Fruit fly (Drosophila melanogaster) whole organism, wandering third instar larva: Measurements from ENCODE around the gene CG11403.

Source experiments
- Abd-B ChIP-seq: fragments of >200 bp; optimal IDR thresholded peaks from 2 replicates; lab custom pipeline; 2017; ENCODE audit warnings: missing biosample characterization, missing genetic modification characterization
- CG32264 ChIP-seq: fragments of 200-800 bp; sonication (Bioruptor generic); optimal IDR thresholded peaks from 2 replicates; lab custom pipeline; 2016; ENCODE audit warnings: missing biosample characterization, missing genetic modification characterization
- CG9705 ChIP-seq: fragments of 200-800 bp; sonication (Bioruptor generic); optimal IDR thresholded peaks from 2 replicates; lab custom pipeline; 2018; ENCODE audit warnings: missing biosample characterization, mild to moderate bottlenecking, missing genetic modification characterization
- Dfd ChIP-seq: fragments of >200 bp; optimal IDR thresholded peaks from 2 replicates; lab custom pipeline; 2017; ENCODE audit warnings: missing biosample characterization, missing genetic modification characterization
- HLH106 ChIP-seq: fragments of 200-800 bp; optimal IDR thresholded peaks from 3 replicates; lab custom pipeline; 2019; ENCODE audit warnings: missing biosample characterization, mild to moderate bottlenecking, missing genetic modification characterization, moderate library complexity
- Hr78 ChIP-seq: fragments of >200 bp; optimal IDR thresholded peaks from 2 replicates; lab custom pipeline; 2017; ENCODE audit warnings: missing biosample characterization, missing genetic modification characterization
- Hr83 ChIP-seq: fragments of 200-300 bp; sonication (Bioruptor generic); optimal IDR thresholded peaks from 2 replicates; lab custom pipeline; 2016; ENCODE audit warnings: missing biosample characterization, mild to moderate bottlenecking, missing genetic modification characterization, moderate library complexity; ENCODE audit not compliant: poor library complexity, severe bottlenecking
- Jra ChIP-seq: sonication (Bioruptor generic); optimal IDR thresholded peaks from 2 replicates; lab custom pipeline; 2016; ENCODE audit warnings: missing biosample characterization, missing genetic modification characterization
- Mio ChIP-seq: sonication (Bioruptor generic); optimal IDR thresholded peaks from 2 replicates; lab custom pipeline; 2016; ENCODE audit warnings: missing biosample characterization, missing genetic modification characterization
- Myc ChIP-seq: fragments of >200 bp; optimal IDR thresholded peaks from 2 replicates; lab custom pipeline; 2017
- N ChIP-seq: fragments of >200 bp; optimal IDR thresholded peaks from 2 replicates; lab custom pipeline; 2018; ENCODE audit warnings: missing biosample characterization, missing external identifiers, missing genetic modification characterization
- OdsH ChIP-seq: fragments of 200-800 bp; sonication (Bioruptor generic); optimal IDR thresholded peaks from 2 replicates; lab custom pipeline; 2016; ENCODE audit warnings: missing biosample characterization, mild to moderate bottlenecking, missing genetic modification characterization
- Rel ChIP-seq, 2 experiments: fragments of 200-800 bp; sonication (Bioruptor generic) in 1 of 2; optimal IDR thresholded peaks; 2 replicates in 1 of 2; 3 replicates in 1 of 2; lab custom pipeline; 2016 to 2019; ENCODE audit warnings: mild to moderate bottlenecking in 2 of 2, missing biosample characterization in 2 of 2, missing genetic modification characterization in 2 of 2, moderate library complexity in 1 of 2
- Sp1 ChIP-seq: fragments of 200-800 bp; sonication (Bioruptor generic); optimal IDR thresholded peaks from 3 replicates; lab custom pipeline; 2019; ENCODE audit warnings: missing biosample characterization, mild to moderate bottlenecking, missing genetic modification characterization, moderate library complexity
- Vsx2 ChIP-seq: fragments of 200-300, 225-300 bp; sonication (Bioruptor generic); optimal IDR thresholded peaks from 2 replicates; lab custom pipeline; 2018; ENCODE audit warnings: missing biosample characterization, missing genetic modification characterization; ENCODE audit not compliant: partially characterized antibody
- br ChIP-seq: fragments of 200-800 bp; sonication (Bioruptor generic); optimal IDR thresholded peaks from 2 replicates; lab custom pipeline; 2016; ENCODE audit warnings: missing biosample characterization, missing genetic modification characterization
- dl ChIP-seq, 2 experiments: fragments of 175-275, 200-275 bp in 1 of 2; fragments of 200-275 bp in 1 of 2; sonication (Bioruptor generic); optimal IDR thresholded peaks; lab custom pipeline; 2018; ENCODE audit warnings: mild to moderate bottlenecking in 2 of 2, missing biosample characterization in 2 of 2, missing genetic modification characterization in 2 of 2, moderate library complexity in 2 of 2; ENCODE audit not compliant: partially characterized antibody in 2 of 2, insufficient read depth in 1 of 2
- dmrt93B ChIP-seq: fragments of 200-800 bp; sonication (Bioruptor generic); optimal IDR thresholded peaks from 2 replicates; lab custom pipeline; 2018; ENCODE audit warnings: missing biosample characterization, mild to moderate bottlenecking, missing genetic modification characterization
- dsf ChIP-seq: sonication (Bioruptor generic); optimal IDR thresholded peaks from 2 replicates; lab custom pipeline; 2016; ENCODE audit warnings: missing biosample characterization, missing genetic modification characterization, borderline replicate concordance
- ey ChIP-seq: fragments of 200-800 bp; sonication (Bioruptor generic); optimal IDR thresholded peaks from 2 replicates; lab custom pipeline; 2016; ENCODE audit warnings: missing biosample characterization, missing genetic modification characterization
- foxo ChIP-seq, 2 experiments: fragments of 200-800 bp; sonication (Bioruptor generic); optimal IDR thresholded peaks; 2 replicates in 1 of 2; 3 replicates in 1 of 2; lab custom pipeline; 2016 to 2017; ENCODE audit warnings: missing biosample characterization in 2 of 2, missing genetic modification characterization in 2 of 2
- fru ChIP-seq: fragments of 200-800 bp; sonication (Bioruptor generic); optimal IDR thresholded peaks from 3 replicates; lab custom pipeline; 2016; ENCODE audit warnings: missing biosample characterization, mild to moderate bottlenecking, missing genetic modification characterization
- h ChIP-seq: fragments of 200-800 bp; sonication (Bioruptor generic); optimal IDR thresholded peaks from 3 replicates; lab custom pipeline; 2016; ENCODE audit warnings: missing biosample characterization, mild to moderate bottlenecking, missing genetic modification characterization
- jim ChIP-seq: fragments of 175-275, 200-325 bp; sonication (Bioruptor generic); optimal IDR thresholded peaks from 2 replicates; lab custom pipeline; 2016; ENCODE audit warnings: missing biosample characterization, mild to moderate bottlenecking, missing genetic modification characterization
- lola ChIP-seq: fragments of >200 bp; optimal IDR thresholded peaks from 2 replicates; lab custom pipeline; 2017; ENCODE audit warnings: missing biosample characterization, missing genetic modification characterization
- pan ChIP-seq: fragments of >200 bp; optimal IDR thresholded peaks from 2 replicates; lab custom pipeline; 2017
- psq ChIP-seq: fragments of 200-800 bp; sonication (Bioruptor generic); optimal IDR thresholded peaks from 3 replicates; lab custom pipeline; 2017; ENCODE audit warnings: missing biosample characterization, mild to moderate bottlenecking, missing genetic modification characterization, moderate library complexity
- rgr ChIP-seq: fragments of 200-800 bp; sonication (Bioruptor generic); optimal IDR thresholded peaks from 3 replicates; lab custom pipeline; 2016; ENCODE audit warnings: missing biosample characterization, mild to moderate bottlenecking, missing genetic modification characterization
- sv ChIP-seq: fragments of 200-800 bp; sonication (Bioruptor generic); optimal IDR thresholded peaks from 3 replicates; lab custom pipeline; 2016; ENCODE audit warnings: missing biosample characterization, missing genetic modification characterization
- usp ChIP-seq: fragments of >200 bp; optimal IDR thresholded peaks from 2 replicates; lab custom pipeline; 2017; ENCODE audit warnings: missing biosample characterization, missing genetic modification characterization
- woc ChIP-seq: sonication (Bioruptor generic); optimal IDR thresholded peaks from 2 replicates; lab custom pipeline; 2016; ENCODE audit warnings: missing biosample characterization, mild to moderate bottlenecking, missing genetic modification characterization

Gene CG11403

dm6 chrX:1267625-1268024 is 27.9 kb upstream of the CG11403 start:
- TF ChIP-seq dl (GFP tag; optimal IDR thresholded peaks at IDR 0.05; lab: Kevin White, UChicago; ENCODE audit: insufficient read depth in 1 of 2, partially characterized antibody in 2 of 2) (no peak), Hr83 (GFP tag; lab: Kevin White, UChicago) (no peak), h (no peak), CG9705 (no peak), pan (lab: Kevin White, UChicago) (no peak), Mio (GFP tag; lab: Kevin White, UChicago) (no peak), Sp1 (GFP tag; lab: Kevin White, UChicago) (no peak), dmrt93B (GFP tag; lab: Kevin White, UChicago) (no peak), Rel (GFP tag; optimal IDR thresholded peaks at IDR 0.05; lab: Kevin White, UChicago) (no peak), Rel (tag; optimal IDR thresholded peaks at IDR 0.05; lab: Kevin White, UChicago) (no peak), rgr (GFP tag; lab: Kevin White, UChicago) (no peak)
- TF ChIP-seq, all 38 proteins: peak for 0

dm6 chrX:1264547-1264946 is 24.9 kb upstream of the CG11403 start:
- TF ChIP-seq HLH106 (tag; lab: Kevin White, UChicago): no peak
- no peak for TF ChIP-seq CG9705
- TF ChIP-seq usp (GFP tag; lab: Kevin White, UChicago): no peak
- no peak for TF ChIP-seq Mio (GFP tag; lab: Kevin White, UChicago)
- TF ChIP-seq Myc: no peak
- no peak for TF ChIP-seq dsf
- TF ChIP-seq Dfd (GFP tag; lab: Kevin White, UChicago): no peak
- no peak for TF ChIP-seq N (GFP tag; lab: Kevin White, UChicago)
- TF ChIP-seq foxo (GFP tag; optimal IDR thresholded peaks at IDR 0.05; lab: Kevin White, UChicago): no peak
- TF ChIP-seq Vsx2: no peak
- TF ChIP-seq psq: no peak
- TF ChIP-seq ey (GFP tag; lab: Kevin White, UChicago): no peak
- no peak for TF ChIP-seq br (GFP tag; lab: Kevin White, UChicago)
- TF ChIP-seq Jra (GFP tag; lab: Kevin White, UChicago): no peak
- no peak for TF ChIP-seq h
- no peak for TF ChIP-seq rgr (GFP tag; lab: Kevin White, UChicago)
- TF ChIP-seq Hr78: no peak
- no peak for TF ChIP-seq dl (GFP tag; optimal IDR thresholded peaks at IDR 0.05; lab: Kevin White, UChicago; ENCODE audit: insufficient read depth in 1 of 2, partially characterized antibody in 2 of 2)
- TF ChIP-seq, all 38 proteins: peak for 0

- TF ChIP-seq Sp1 (GFP tag; lab: Kevin White, UChicago) (no peak), usp (GFP tag; lab: Kevin White, UChicago) (no peak), Rel (GFP tag; optimal IDR thresholded peaks at IDR 0.05; lab: Kevin White, UChicago) (no peak), Rel (tag; optimal IDR thresholded peaks at IDR 0.05; lab: Kevin White, UChicago) (no peak), Abd-B (GFP tag; lab: Kevin White, UChicago) (no peak), dsf (no peak)
Measured at dm6 chrX:1262536-1263263, 23.0 kb upstream of the CG11403 start.

- no peak for TF ChIP-seq fru (GFP tag; lab: Kevin White, UChicago)
- TF ChIP-seq Jra (GFP tag; lab: Kevin White, UChicago): no peak
- TF ChIP-seq OdsH (GFP tag; lab: Kevin White, UChicago): no peak
- TF ChIP-seq Dfd (GFP tag; lab: Kevin White, UChicago): no peak
- no peak for TF ChIP-seq CG32264
- TF ChIP-seq N (GFP tag; lab: Kevin White, UChicago): no peak
- no peak for TF ChIP-seq Rel (GFP tag; optimal IDR thresholded peaks at IDR 0.05; lab: Kevin White, UChicago)
- no peak for TF ChIP-seq Rel (tag; optimal IDR thresholded peaks at IDR 0.05; lab: Kevin White, UChicago)
- no peak for TF ChIP-seq dl (GFP tag; optimal IDR thresholded peaks at IDR 0.05; lab: Kevin White, UChicago; ENCODE audit: insufficient read depth in 1 of 2, partially characterized antibody in 2 of 2)
- no peak for TF ChIP-seq dmrt93B (GFP tag; lab: Kevin White, UChicago)
- no peak for TF ChIP-seq psq
- no peak for TF ChIP-seq br (GFP tag; lab: Kevin White, UChicago)
- no peak for TF ChIP-seq Vsx2
- no peak for TF ChIP-seq lola
- no peak for TF ChIP-seq sv (GFP tag; lab: Kevin White, UChicago)
- TF ChIP-seq Hr83 (GFP tag; lab: Kevin White, UChicago): no peak
- no peak for TF ChIP-seq jim
- no peak for TF ChIP-seq Sp1 (GFP tag; lab: Kevin White, UChicago)
- peak; percentile 16 for TF ChIP-seq rgr (GFP tag; lab: Kevin White, UChicago)
- no peak for TF ChIP-seq pan (lab: Kevin White, UChicago)
- peak; percentile 2 for TF ChIP-seq woc
- peak in 1 of 2 experiments; percentile 20 for TF ChIP-seq foxo (GFP tag; optimal IDR thresholded peaks at IDR 0.05; lab: Kevin White, UChicago)
Measured at dm6 chrX:1260327-1260726, 20.6 kb upstream of the CG11403 start.
